Fruit fly (Drosophila melanogaster) whole organism, prepupa: Measurements from ENCODE around the gene CG7182.

Experiments
- CG11294 ChIP-seq: fragments of 200-800 bp; sonication (Bioruptor generic); IDR thresholded peaks from 2 replicates; pipeline ENCODE4 v1.3.6; 2022; ENCODE audit warnings: missing biosample characterization, missing genetic modification characterization
- CG11902 ChIP-seq: fragments of 200-800 bp; sonication (Bioruptor generic); optimal IDR thresholded peaks from 3 replicates; lab custom pipeline; 2016; ENCODE audit warnings: missing biosample characterization, missing genetic modification characterization
- Eip78C ChIP-seq: fragments of 200-800 bp; sonication (Bioruptor generic); peaks from one replicate; lab custom pipeline; 2016; ENCODE audit warnings: missing biosample characterization, missing genetic modification characterization
- Ets21C ChIP-seq: fragments of 200-800 bp; sonication (Bioruptor generic); optimal IDR thresholded peaks from 3 replicates; lab custom pipeline; 2016; ENCODE audit warnings: missing biosample characterization, missing genetic modification characterization
- Hr38 ChIP-seq: sonication (Bioruptor generic); optimal IDR thresholded peaks from 2 replicates; lab custom pipeline; 2016; ENCODE audit warnings: missing biosample characterization, missing genetic modification characterization
- Met ChIP-seq: fragments of 200-800 bp; sonication (Bioruptor generic); optimal IDR thresholded peaks from 3 replicates; lab custom pipeline; 2016; ENCODE audit warnings: missing biosample characterization, missing genetic modification characterization
- Sox15 ChIP-seq: fragments of 200-800 bp; sonication (Bioruptor generic); optimal IDR thresholded peaks from 3 replicates; lab custom pipeline; 2016; ENCODE audit warnings: missing biosample characterization, missing genetic modification characterization
- dac ChIP-seq: fragments of 200-800 bp; sonication (Bioruptor generic); optimal IDR thresholded peaks from 2 replicates; lab custom pipeline; 2017; ENCODE audit warnings: missing biosample characterization, mild to moderate bottlenecking, missing genetic modification characterization
- eg ChIP-seq: fragments of 200-800 bp; sonication (Bioruptor generic); IDR thresholded peaks from 3 replicates; pipeline ENCODE4 v1.3.6; 2022; ENCODE audit warnings: missing biosample characterization, missing genetic modification characterization
- salr ChIP-seq, 2 experiments: fragments of 200-800 bp; sonication (Bioruptor generic); optimal IDR thresholded peaks; 3 replicates each; lab custom pipeline; 2016 to 2018; ENCODE audit warnings: missing biosample characterization in 2 of 2, missing genetic modification characterization in 2 of 2, mild to moderate bottlenecking in 1 of 2

dm6 chr3L:8368694-8369344, 22.6 kb upstream of the CG7182 start:
- TF ChIP-seq Hr38 (no peak), Ets21C (GFP tag; lab: Kevin White, UChicago) (peak; percentile 48), salr (GFP tag; optimal IDR thresholded peaks at IDR 0.05; lab: Kevin White, UChicago) (no peak), Sox15 (no peak), Met (GFP tag; lab: Kevin White, UChicago) (peak; percentile 84), dac (no peak), Eip78C (GFP tag; lab: Kevin White, UChicago) (peak; percentile 60), CG11902 (GFP tag; lab: Kevin White, UChicago) (peak; percentile 44), CG11294 (GFP tag; lab: Robert Waterston, UW) (no peak), eg (no peak)
